Fruit fly (Drosophila melanogaster) whole organism, embryonic: Measurements from ENCODE around the gene Mo25.

Source experiments
- Awh ChIP-seq: fragments of 200-800 bp; sonication (Bioruptor generic); IDR thresholded peaks from 2 replicates; pipeline ENCODE4, ENCODE4 v1.3.6; 2022; ENCODE audit warnings: missing biosample characterization, missing genetic modification characterization
- BEAF-32 ChIP-seq: fragments of 200-800 bp; sonication (Bioruptor generic); optimal IDR thresholded peaks from 3 replicates; lab custom pipeline; 2017; ENCODE audit warnings: missing biosample characterization, missing genetic modification characterization, mild to moderate bottlenecking, moderate library complexity, missing genetic modification reagents
- CG10274 ChIP-seq: fragments of 200-800 bp; sonication (Bioruptor generic); optimal IDR thresholded peaks from 3 replicates; lab custom pipeline; 2017; ENCODE audit warnings: missing biosample characterization, mild to moderate bottlenecking, missing genetic modification characterization
- CG10565 ChIP-seq: fragments of 200-800 bp; sonication (Bioruptor generic); optimal IDR thresholded peaks from 3 replicates; lab custom pipeline; 2016; ENCODE audit warnings: missing biosample characterization, mild to moderate bottlenecking, missing genetic modification characterization
- CG11085 ChIP-seq: fragments of 200-800 bp; sonication (Bioruptor generic); IDR thresholded peaks from 2 replicates; pipeline ENCODE4 v1.3.6; 2022; ENCODE audit warnings: missing biosample characterization, missing genetic modification characterization
- CG11504 ChIP-seq: fragments of 200-800 bp; sonication (Bioruptor generic); optimal IDR thresholded peaks from 3 replicates; lab custom pipeline; 2019; ENCODE audit warnings: missing biosample characterization, mild to moderate bottlenecking, missing genetic modification characterization, moderate library complexity
- CG11695 ChIP-seq: fragments of 200-800 bp; sonication (Bioruptor generic); IDR thresholded peaks from 3 replicates; pipeline ENCODE4 v1.3.6; 2022; ENCODE audit warnings: missing biosample characterization, missing genetic modification characterization
- CG15269 ChIP-seq: fragments of 200-800 bp; sonication (Bioruptor generic); optimal IDR thresholded peaks from 2 replicates; lab custom pipeline; 2018; ENCODE audit warnings: missing biosample characterization, mild to moderate bottlenecking, missing genetic modification characterization, moderate library complexity
- CG1603 ChIP-seq: fragments of 200-800 bp; sonication (Bioruptor generic); optimal IDR thresholded peaks from 2 replicates; lab custom pipeline; 2019; ENCODE audit warnings: missing biosample characterization, mild to moderate bottlenecking, missing genetic modification characterization, moderate library complexity
- CG16813 ChIP-seq: fragments of 200-800 bp; sonication (Bioruptor generic); IDR thresholded peaks from 3 replicates; pipeline ENCODE4 v1.3.6; 2022; ENCODE audit warnings: missing biosample characterization, missing genetic modification characterization; ENCODE audit not compliant: partially characterized antibody
- CG2129 ChIP-seq: fragments of 200-800 bp; sonication (Bioruptor generic); IDR thresholded peaks from 2 replicates; pipeline ENCODE4 v1.3.6; 2022; ENCODE audit warnings: missing biosample characterization, missing genetic modification characterization; ENCODE audit not compliant: partially characterized antibody
- CG2875 ChIP-seq: fragments of 200-800 bp; sonication (Bioruptor generic); optimal IDR thresholded peaks from 2 replicates; lab custom pipeline; 2017; ENCODE audit warnings: missing biosample characterization, mild to moderate bottlenecking, missing genetic modification characterization, missing genetic modification reagents
- CG30020 ChIP-seq: fragments of 200-800 bp; optimal IDR thresholded peaks from 2 replicates; lab custom pipeline; 2019; ENCODE audit warnings: missing biosample characterization, mild to moderate bottlenecking, missing genetic modification characterization, moderate library complexity
- CG31388 ChIP-seq: fragments of 200-800 bp; sonication (Bioruptor generic); optimal IDR thresholded peaks from 2 replicates; lab custom pipeline; 2016; ENCODE audit warnings: missing biosample characterization, missing genetic modification characterization
- CG31441 ChIP-seq: fragments of 200-800 bp; sonication (Bioruptor generic); IDR thresholded peaks from 2 replicates; pipeline ENCODE4 v1.3.6; 2022; ENCODE audit warnings: missing biosample characterization, missing genetic modification characterization
- CG33557 ChIP-seq: fragments of 200-800 bp; sonication (Bioruptor generic); optimal IDR thresholded peaks from 2 replicates; lab custom pipeline; 2019; ENCODE audit warnings: missing biosample characterization, mild to moderate bottlenecking, missing genetic modification characterization, moderate library complexity
- CG34224 ChIP-seq: fragments of 200-800 bp; sonication (Bioruptor generic); IDR thresholded peaks from 3 replicates; pipeline ENCODE4 v1.3.6; 2022; ENCODE audit warnings: missing biosample characterization, missing genetic modification characterization; ENCODE audit not compliant: partially characterized antibody
- CG4282 ChIP-seq: fragments of 200-800 bp; sonication (Bioruptor generic); optimal IDR thresholded peaks from 2 replicates; lab custom pipeline; 2016; ENCODE audit warnings: missing biosample characterization, missing genetic modification characterization
- CG5180 ChIP-seq: fragments of 200-800 bp; sonication (Bioruptor generic); optimal IDR thresholded peaks from 3 replicates; lab custom pipeline; 2017; ENCODE audit warnings: missing biosample characterization, missing genetic modification characterization, mild to moderate bottlenecking, moderate library complexity, missing genetic modification reagents
- CG6683 ChIP-seq: fragments of 200-800 bp; sonication (Bioruptor generic); optimal IDR thresholded peaks from 2 replicates; lab custom pipeline; 2017; ENCODE audit warnings: missing biosample characterization, mild to moderate bottlenecking, missing genetic modification characterization, missing genetic modification reagents
- CG7556 ChIP-seq: fragments of 200-800 bp; sonication (Bioruptor generic); optimal IDR thresholded peaks from 2 replicates; lab custom pipeline; 2017; ENCODE audit warnings: missing biosample characterization, mild to moderate bottlenecking, missing genetic modification characterization
- CG7786 ChIP-seq: fragments of 200-800 bp; sonication (Bioruptor generic); optimal IDR thresholded peaks from 2 replicates; lab custom pipeline; 2016; ENCODE audit warnings: missing biosample characterization, missing genetic modification characterization
- CG8290 ChIP-seq, 3 experiments: fragments of 200-800 bp; sonication (Bioruptor generic); optimal IDR thresholded peaks; 2 replicates each; lab custom pipeline; 2016 to 2019; ENCODE audit warnings: missing biosample characterization in 3 of 3, missing genetic modification characterization in 3 of 3, mild to moderate bottlenecking in 2 of 3, moderate library complexity in 1 of 3
- CG8944 ChIP-seq: fragments of 200-800 bp; sonication (Bioruptor generic); optimal IDR thresholded peaks from 3 replicates; lab custom pipeline; 2016; ENCODE audit warnings: missing biosample characterization, missing genetic modification characterization
- CG9215 ChIP-seq: fragments of 200-800 bp; sonication (Bioruptor generic); IDR thresholded peaks from 2 replicates; pipeline ENCODE4 v1.3.6; 2022; ENCODE audit warnings: missing biosample characterization, missing genetic modification characterization
- Deaf1 ChIP-seq: fragments of 200-800 bp; optimal IDR thresholded peaks from 3 replicates; lab custom pipeline; 2019; ENCODE audit warnings: missing biosample characterization, mild to moderate bottlenecking, missing genetic modification characterization, moderate library complexity
- Ets97D ChIP-seq: fragments of 200-800 bp; sonication (Bioruptor generic); optimal IDR thresholded peaks from 3 replicates; lab custom pipeline; 2016; ENCODE audit warnings: missing biosample characterization, missing genetic modification characterization
- HLHmδ ChIP-seq: fragments of 200-800 bp; sonication (Bioruptor generic); optimal IDR thresholded peaks from 2 replicates; lab custom pipeline; 2018; ENCODE audit warnings: missing biosample characterization, mild to moderate bottlenecking, missing genetic modification characterization, moderate library complexity
- Jarid2 ChIP-seq: fragments of 200-800 bp; sonication (Bioruptor generic); optimal IDR thresholded peaks from 3 replicates; lab custom pipeline; 2017; ENCODE audit warnings: mild to moderate bottlenecking, missing biosample characterization, missing genetic modification reagents, missing genetic modification characterization
- Max ChIP-seq: fragments of 200-800 bp; sonication (Bioruptor generic); optimal IDR thresholded peaks from 2 replicates; lab custom pipeline; 2016; ENCODE audit warnings: missing biosample characterization, mild to moderate bottlenecking, missing genetic modification characterization
- Neu2 ChIP-seq: fragments of 200-800 bp; sonication (Bioruptor generic); optimal IDR thresholded peaks from 3 replicates; lab custom pipeline; 2016; ENCODE audit warnings: missing biosample characterization, missing genetic modification characterization, borderline replicate concordance
- TFAM ChIP-seq: fragments of 200-800 bp; sonication (Bioruptor generic); optimal IDR thresholded peaks from 2 replicates; lab custom pipeline; 2017; ENCODE audit warnings: missing biosample characterization, missing genetic modification characterization, inconsistent platforms
- Xbp1 ChIP-seq: fragments of 200-800 bp; sonication (Bioruptor generic); optimal IDR thresholded peaks from 3 replicates; lab custom pipeline; 2016; ENCODE audit warnings: missing biosample characterization, mild to moderate bottlenecking, missing genetic modification characterization
- ap ChIP-seq: fragments of 200-800 bp; sonication (Bioruptor generic); IDR thresholded peaks from 2 replicates; pipeline ENCODE4 v1.3.6; 2022; ENCODE audit warnings: missing biosample characterization, missing genetic modification characterization
- bab2 ChIP-seq: fragments of 200-800 bp; sonication (Bioruptor generic); optimal IDR thresholded peaks from 2 replicates; lab custom pipeline; 2016; ENCODE audit warnings: missing biosample characterization, missing genetic modification characterization
- croc ChIP-seq: fragments of 200-800 bp; sonication (Bioruptor generic); conservative IDR thresholded peaks from 3 replicates; pipeline ENCODE4 v1.3.6; 2022; ENCODE audit warnings: missing biosample characterization, missing genetic modification characterization
- cwo ChIP-seq: fragments of 200-800 bp; sonication (Bioruptor generic); optimal IDR thresholded peaks from 3 replicates; lab custom pipeline; 2017; ENCODE audit warnings: missing biosample characterization, missing genetic modification characterization, mild to moderate bottlenecking, moderate library complexity, missing genetic modification reagents
- ken ChIP-seq: fragments of 200-800 bp; sonication (Bioruptor generic); IDR thresholded peaks from 3 replicates; pipeline ENCODE4 v1.3.6; 2022; ENCODE audit warnings: missing biosample characterization, missing genetic modification characterization
- nau ChIP-seq: fragments of 200-800 bp; sonication (Bioruptor generic); optimal IDR thresholded peaks from 3 replicates; lab custom pipeline; 2017; ENCODE audit warnings: missing biosample characterization, mild to moderate bottlenecking, missing genetic modification characterization, missing genetic modification reagents
- nerfin-1 ChIP-seq: fragments of 200-800 bp; sonication (Bioruptor generic); optimal IDR thresholded peaks from 3 replicates; lab custom pipeline; 2019; ENCODE audit warnings: missing biosample characterization, mild to moderate bottlenecking, missing genetic modification characterization, moderate library complexity
- nmo ChIP-seq: fragments of 200-800 bp; sonication (Bioruptor generic); optimal IDR thresholded peaks from 2 replicates; lab custom pipeline; 2018; ENCODE audit warnings: missing biosample characterization, mild to moderate bottlenecking, missing genetic modification characterization, moderate library complexity
- odd ChIP-seq: fragments of 200-800 bp; sonication (Bioruptor generic); optimal IDR thresholded peaks from 2 replicates; lab custom pipeline; 2017; ENCODE audit warnings: missing biosample characterization, mild to moderate bottlenecking, missing genetic modification characterization
- pros ChIP-seq: fragments of 200-800 bp; sonication (Bioruptor generic); optimal IDR thresholded peaks from 3 replicates; lab custom pipeline; 2019; ENCODE audit warnings: missing biosample characterization, mild to moderate bottlenecking, missing genetic modification characterization, moderate library complexity
- pum ChIP-seq: fragments of 200-800 bp; sonication (Bioruptor generic); optimal IDR thresholded peaks from 2 replicates; lab custom pipeline; 2016; ENCODE audit warnings: missing biosample characterization, missing genetic modification characterization
- ranshi ChIP-seq: fragments of 200-800 bp; sonication (Bioruptor generic); IDR thresholded peaks from 2 replicates; pipeline ENCODE4 v1.3.6; 2022; ENCODE audit warnings: missing biosample characterization, missing genetic modification characterization
- tio ChIP-seq: fragments of 200-800 bp; sonication (Bioruptor generic); optimal IDR thresholded peaks from 2 replicates; lab custom pipeline; 2017; ENCODE audit warnings: missing biosample characterization, missing genetic modification characterization, inconsistent platforms
- trem ChIP-seq: fragments of 200-800 bp; optimal IDR thresholded peaks from 3 replicates; lab custom pipeline; 2019; ENCODE audit warnings: missing biosample characterization, mild to moderate bottlenecking, missing genetic modification characterization, moderate library complexity
- ttk ChIP-seq: fragments of 200-800 bp; sonication (Bioruptor generic); IDR thresholded peaks from 2 replicates; pipeline ENCODE4 v2.1.2; 2022; ENCODE audit warnings: missing biosample characterization, missing genetic modification characterization
- unpg ChIP-seq: fragments of 200-800 bp; sonication (Bioruptor generic); optimal IDR thresholded peaks from 3 replicates; lab custom pipeline; 2018; ENCODE audit warnings: missing biosample characterization, mild to moderate bottlenecking, missing genetic modification characterization, moderate library complexity

The Mo25 gene

DNA sequence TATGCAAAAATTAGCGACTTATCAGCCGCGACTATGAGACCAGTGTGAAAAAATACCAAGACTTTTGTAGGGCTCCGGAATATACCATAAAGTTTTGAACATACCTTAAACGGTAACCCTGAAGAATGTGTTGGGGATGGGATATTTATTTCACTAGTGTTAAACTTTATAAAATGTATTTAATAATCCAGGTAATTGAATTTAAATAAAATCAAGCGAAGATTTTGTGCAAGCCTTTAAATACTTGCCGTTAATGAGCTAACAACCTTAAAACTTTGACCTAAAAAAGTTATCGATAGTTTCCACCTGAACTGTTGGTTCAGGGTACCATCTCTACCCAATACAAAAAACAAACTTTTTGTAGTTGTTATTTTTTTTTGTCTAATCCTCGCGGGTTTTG lies 3.1 kb downstream of the Mo25 start, which contains the start of gene CG4101 (continued):
- peak; percentile 48 for TF ChIP-seq nau
- TF ChIP-seq CG15269 (tag; lab: Kevin White, UChicago) = peak; percentile 82
- TF ChIP-seq Awh (GFP tag; lab: Robert Waterston, UW) = no peak
- TF ChIP-seq CG31441 (GFP tag; lab: Robert Waterston, UW) = peak; percentile 65
- no peak for TF ChIP-seq pros
- no peak for TF ChIP-seq tio (GFP tag; lab: Kevin White, UChicago)
- TF ChIP-seq CG34224 (GFP tag; lab: Robert Waterston, UW) = peak; percentile 87
- TF ChIP-seq CG10565 (GFP tag; lab: Kevin White, UChicago) = peak; percentile 42
- peak; percentile 11 for TF ChIP-seq CG2875 (GFP tag; lab: Kevin White, UChicago)
- TF ChIP-seq nmo (GFP tag; lab: Kevin White, UChicago) = peak; percentile 88
- peak; percentile 80 for TF ChIP-seq CG11504
- TF ChIP-seq CG7786 = peak; percentile 76
- TF ChIP-seq CG4282 = no peak
- peak; percentile 84 for TF ChIP-seq unpg (GFP tag; lab: Kevin White, UChicago)
- peak; percentile 86 for TF ChIP-seq trem (tag; lab: Kevin White, UChicago)
- TF ChIP-seq Ets97D (GFP tag; lab: Kevin White, UChicago) = peak; percentile 79
- TF ChIP-seq ranshi (GFP tag; lab: Robert Waterston, UW) = peak; percentile 71; the same call in 1 of the 2 replicates
- peak; percentile 73 for TF ChIP-seq CG8290 (GFP tag; optimal IDR thresholded peaks at IDR 0.05; lab: Kevin White, UChicago)
- TF ChIP-seq CG8290 (tag; optimal IDR thresholded peaks at IDR 0.05; lab: Kevin White, UChicago) = peak; percentile 45 to 57
- TF ChIP-seq Max = peak; percentile 72
- no peak for TF ChIP-seq CG10274
- TF ChIP-seq ttk = peak; percentile 68
- TF ChIP-seq CG30020 (tag; lab: Kevin White, UChicago) = peak; percentile 79
- TF ChIP-seq CG1603 (tag; lab: Kevin White, UChicago) = peak; percentile 71
- no peak for TF ChIP-seq CG31388 (GFP tag; lab: Kevin White, UChicago)
- peak; percentile 46; the same call in 1 of the 2 replicates for TF ChIP-seq CG11085
- peak; percentile 64 for TF ChIP-seq CG8944
- peak; percentile 75 for TF ChIP-seq CG16813 (GFP tag; lab: Robert Waterston, UW)
- peak; percentile 90 for TF ChIP-seq BEAF-32
- no peak for TF ChIP-seq Neu2 (GFP tag; lab: Kevin White, UChicago)
- TF ChIP-seq bab2 (GFP tag; lab: Kevin White, UChicago) = peak; percentile 77
- peak; percentile 58 for TF ChIP-seq croc (GFP tag; lab: Robert Waterston, UW)
- peak; percentile 82 for TF ChIP-seq ken (GFP tag; lab: Robert Waterston, UW)
- no peak for TF ChIP-seq HLHmδ (GFP tag; lab: Kevin White, UChicago)
- TF ChIP-seq cwo (GFP tag; lab: Kevin White, UChicago) = peak; percentile 50
- peak; percentile 47 for TF ChIP-seq CG6683 (GFP tag; lab: Kevin White, UChicago)
- peak; percentile 80 for TF ChIP-seq CG9215 (GFP tag; lab: Robert Waterston, UW)
- TF ChIP-seq nerfin-1 = peak; percentile 68
- TF ChIP-seq CG7556 (GFP tag; lab: Kevin White, UChicago) = peak; percentile 53
- TF ChIP-seq odd (GFP tag; lab: Kevin White, UChicago) = peak; percentile 62
- no peak for TF ChIP-seq CG5180 (GFP tag; lab: Kevin White, UChicago)
- TF ChIP-seq ap (GFP tag; lab: Robert Waterston, UW) = peak; percentile 57
- peak; percentile 86 for TF ChIP-seq Xbp1 (GFP tag; lab: Kevin White, UChicago)
- peak; percentile 31 for TF ChIP-seq Deaf1
- no peak for TF ChIP-seq TFAM (GFP tag; lab: Kevin White, UChicago)
- peak; percentile 59; the same call in 1 of the 3 replicates for TF ChIP-seq CG11695 (GFP tag; lab: Robert Waterston, UW)
- no peak for TF ChIP-seq Jarid2
- TF ChIP-seq CG2129 (GFP tag; lab: Robert Waterston, UW) = peak; percentile 77
- TF ChIP-seq CG33557 = peak; percentile 57
- TF ChIP-seq pum (GFP tag; lab: Kevin White, UChicago) = peak; percentile 65
